Worm (Caenorhabditis elegans) whole organism, L4 larva: ENCODE results near the gene hira-1.

Experiments
- F44E2.7 ChIP-seq: fragments of 200-800 bp; sonication (Bioruptor generic); IDR thresholded peaks from 2 replicates; pipeline ENCODE4 v2.1.2; 2022; ENCODE audit warnings: missing genetic modification characterization, missing compliant biosample characterization
- Y5F2A.4 ChIP-seq: fragments of 200-800 bp; sonication (Bioruptor generic); optimal IDR thresholded peaks from 2 replicates; lab custom pipeline; 2018; ENCODE audit warnings: mild to moderate bottlenecking, missing genetic modification characterization, missing compliant biosample characterization
- ZK337.2 ChIP-seq: fragments of 200-800 bp; sonication (Bioruptor generic); IDR thresholded peaks from 2 replicates; pipeline ENCODE4 v1.3.6; 2022; ENCODE audit warnings: missing genetic modification reagents, missing genetic modification characterization, missing compliant biosample characterization
- fos-1 ChIP-seq: fragments of 150-350 bp; optimal IDR thresholded peaks from 2 replicates; lab custom pipeline; 2014; ENCODE audit warnings: missing biosample characterization, missing genetic modification characterization
- hlh-30 ChIP-seq: sonication (generic microtip); optimal IDR thresholded peaks from 2 replicates; lab custom pipeline; 2017; ENCODE audit warnings: antibody characterized with exemption, mild to moderate bottlenecking, missing genetic modification characterization, missing compliant biosample characterization; ENCODE audit not compliant: insufficient read depth
- lin-15B ChIP-seq: fragments of 150-350 bp; sonication (generic microtip); optimal IDR thresholded peaks from 3 replicates; lab custom pipeline; 2014; ENCODE audit warnings: missing biosample characterization, missing genetic modification characterization
- mep-1 ChIP-seq: fragments of 150-350 bp; sonication (generic microtip); optimal IDR thresholded peaks from 3 replicates; lab custom pipeline; 2014; ENCODE audit warnings: missing biosample characterization, missing genetic modification characterization
- unc-39 ChIP-seq: sonication (generic microtip); optimal IDR thresholded peaks from 2 replicates; lab custom pipeline; 2017; ENCODE audit warnings: missing biosample characterization, missing genetic modification characterization
- unc-62 ChIP-seq, 3 experiments: fragments of 150-350 bp in 1 of 3; sonication (generic microtip); optimal IDR thresholded peaks in 2 of 3; peaks in 1 of 3; 1 replicate in 1 of 3; 2 replicates in 2 of 3; lab custom pipeline; 2014 to 2017; ENCODE audit warnings: missing biosample characterization in 3 of 3, missing genetic modification characterization in 3 of 3, missing genetic modification reagents in 3 of 3, missing genotype in 1 of 3

- no peak for TF ChIP-seq fos-1 (tag; lab: Kevin White, UChicago)
- peak; percentile 35 for TF ChIP-seq mep-1 (tag; lab: Kevin White, UChicago)
- no peak for TF ChIP-seq unc-39 (tag; lab: Kevin White, UChicago)
- peak in 1 of 2 experiments; percentile 60 for TF ChIP-seq unc-62 (GFP tag; optimal IDR thresholded peaks at IDR 0.05 in 1 of 2; lab: Kevin White, UChicago)
- no peak for TF ChIP-seq unc-62 (tag; optimal IDR thresholded peaks at IDR 0.05; lab: Kevin White, UChicago)
- TF ChIP-seq lin-15B (tag; lab: Kevin White, UChicago), result no peak
- TF ChIP-seq hlh-30, result no peak
- no peak for TF ChIP-seq F44E2.7 (GFP tag; lab: Robert Waterston, UW)
- no peak for TF ChIP-seq ZK337.2 (GFP tag; lab: Robert Waterston, UW)
- TF ChIP-seq Y5F2A.4, result no peak
Observed at ce11 chrIII:5196298-5197045, 5.5 kb downstream of the hira-1 start.
